Fruit fly (Drosophila melanogaster): ENCODE measurements around the gene PolQ.
A peak's percentile ranks its signal among the peaks of the same experiment; 100 is the strongest.

Gene PolQ

DNA sequence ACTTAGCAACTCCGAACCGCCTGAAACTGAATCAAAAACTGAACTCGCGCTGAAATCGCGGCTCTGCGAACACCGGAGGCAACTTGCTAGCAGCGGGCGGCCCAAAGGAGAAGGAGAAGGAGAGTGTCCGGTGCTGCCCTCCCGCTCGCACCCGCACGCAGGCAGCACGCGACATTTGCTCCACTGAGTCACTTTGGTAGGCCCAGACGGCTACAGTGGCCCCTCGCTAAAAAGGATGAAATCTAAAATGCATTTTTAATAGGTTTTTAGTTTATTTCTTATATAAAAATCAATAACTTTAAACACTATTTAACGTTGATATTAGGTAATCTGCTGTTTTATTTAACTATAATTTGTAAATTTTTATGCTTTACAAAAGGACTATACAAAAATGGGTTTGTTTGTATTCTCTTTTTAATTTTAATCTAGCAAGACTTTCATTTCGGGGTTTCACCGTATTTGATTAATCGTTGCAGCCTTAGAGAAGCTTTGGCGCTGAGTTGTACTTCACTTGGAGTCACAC is 10.4 kb upstream of the PolQ start, which contains the start of gene Men:
Gene Men (minus strand): TSS at position 51 of the 523 bp plus-strand sequence.
- TF ChIP-seq svp (GFP tag): peak; percentile 73
- peak; percentile 22 for TF ChIP-seq spab (GFP tag; optimal IDR thresholded peaks at IDR 0.05)
- TF ChIP-seq net (GFP tag; optimal IDR thresholded peaks at IDR 0.05): peak; percentile 39
- peak; percentile 56 for TF ChIP-seq CG4318 (GFP tag; optimal IDR thresholded peaks at IDR 0.05)
- no peak for TF ChIP-seq CG31627 (GFP tag; optimal IDR thresholded peaks at IDR 0.05)
- peak; percentile 74 for TF ChIP-seq Hr4 (GFP tag; optimal IDR thresholded peaks at IDR 0.05)
- peak; percentile 78 for TF ChIP-seq CG8119 (GFP tag; IDR thresholded peaks at IDR 0.05)
- no peak for TF ChIP-seq Sox15 (GFP tag; optimal IDR thresholded peaks at IDR 0.05)
- TF ChIP-seq CG32006 (GFP tag; optimal IDR thresholded peaks at IDR 0.05): peak; percentile 73
- peak; percentile 24 for TF ChIP-seq CG16779 (tag; optimal IDR thresholded peaks at IDR 0.05)
- TF ChIP-seq CG1621 (tag; optimal IDR thresholded peaks at IDR 0.05): peak; percentile 7
- peak; percentile 40 for TF ChIP-seq dsx (GFP tag; optimal IDR thresholded peaks at IDR 0.05; ENCODE audit: poor library complexity, severe bottlenecking)
- peak; percentile 41 for TF ChIP-seq CG6808 (GFP tag; optimal IDR thresholded peaks at IDR 0.05)
- peak; percentile 21 for TF ChIP-seq CG7368 (GFP tag; optimal IDR thresholded peaks at IDR 0.05)
- no peak for TF ChIP-seq CG10669 (GFP tag; optimal IDR thresholded peaks at IDR 0.05)
- TF ChIP-seq CG3919 (GFP tag; optimal IDR thresholded peaks at IDR 0.05): peak; percentile 37
- peak; percentile 49 for TF ChIP-seq Lpt (GFP tag; optimal IDR thresholded peaks at IDR 0.05)
- peak; percentile 47 for TF ChIP-seq CG11762 (GFP tag; optimal IDR thresholded peaks at IDR 0.05; ENCODE audit: insufficient read depth)
- peak; percentile 61; the same call in 1 of the 2 replicates for TF ChIP-seq CG11294 (GFP tag; IDR thresholded peaks at IDR 0.05)
- TF ChIP-seq Sox102F (GFP tag; optimal IDR thresholded peaks at IDR 0.05): peak; percentile 38
- TF ChIP-seq Eip75B (GFP tag; optimal IDR thresholded peaks at IDR 0.05): peak; percentile 27
- TF ChIP-seq lz (GFP tag; optimal IDR thresholded peaks at IDR 0.05): peak; percentile 39
- TF ChIP-seq CG3032 (tag; optimal IDR thresholded peaks at IDR 0.05): peak; percentile 71
- no peak for TF ChIP-seq fd85E (GFP tag; optimal IDR thresholded peaks at IDR 0.05)
- TF ChIP-seq CG6792 (GFP tag; optimal IDR thresholded peaks at IDR 0.05): peak; percentile 59
- TF ChIP-seq fkh (GFP tag; optimal IDR thresholded peaks at IDR 0.05): no peak
- peak; percentile 42 for TF ChIP-seq fd59A (GFP tag; optimal IDR thresholded peaks at IDR 0.05)
- peak; percentile 9 for TF ChIP-seq CG9139 (GFP tag; optimal IDR thresholded peaks at IDR 0.05)
- peak; percentile 61 for TF ChIP-seq Met (GFP tag; optimal IDR thresholded peaks at IDR 0.05)
- TF ChIP-seq CG34406 (GFP tag; optimal IDR thresholded peaks at IDR 0.05): peak; percentile 59
- TF ChIP-seq achi (GFP tag; optimal IDR thresholded peaks at IDR 0.05): peak; percentile 60
- TF ChIP-seq Eip78C (GFP tag): peak; percentile 85
- TF ChIP-seq cyc (GFP tag; optimal IDR thresholded peaks at IDR 0.05): peak; percentile 48
- peak; percentile 48 to 56 for TF ChIP-seq ss (GFP tag; optimal IDR thresholded peaks at IDR 0.05)
- peak; percentile 83 for TF ChIP-seq CG15336 (GFP tag; IDR thresholded peaks at IDR 0.05)
- no peak for TF ChIP-seq Hr38 (GFP tag; optimal IDR thresholded peaks at IDR 0.05)
- no peak for TF ChIP-seq Ets21C (GFP tag; optimal IDR thresholded peaks at IDR 0.05)
- TF ChIP-seq CG8319 (GFP tag; optimal IDR thresholded peaks at IDR 0.05): no peak
- TF ChIP-seq pdm3 (GFP tag; optimal IDR thresholded peaks at IDR 0.05): peak; percentile 52
- TF ChIP-seq Eip93F (GFP tag; optimal IDR thresholded peaks at IDR 0.05): no peak
- peak; percentile 19 for TF ChIP-seq Hr39 (GFP tag; optimal IDR thresholded peaks at IDR 0.05)
- TF ChIP-seq CG11902 (GFP tag; optimal IDR thresholded peaks at IDR 0.05): peak; percentile 24
- no peak for TF ChIP-seq CG6854 (GFP tag; optimal IDR thresholded peaks at IDR 0.05)
- TF ChIP-seq CG8632 (GFP tag; optimal IDR thresholded peaks at IDR 0.05): peak; percentile 53
- TF ChIP-seq CG6163 (GFP tag; IDR thresholded peaks at IDR 0.05): peak; percentile 60; the same call in 2 of the 3 replicates
- peak; percentile 39 for TF ChIP-seq Smox (GFP tag; optimal IDR thresholded peaks at IDR 0.05)
- TF ChIP-seq salr (GFP tag; optimal IDR thresholded peaks at IDR 0.05): peak in 1 of 2 experiments; percentile 55
- peak; percentile 59 for TF ChIP-seq topi (GFP tag; optimal IDR thresholded peaks at IDR 0.05)
- peak; percentile 32 for TF ChIP-seq CG10631 (GFP tag; optimal IDR thresholded peaks at IDR 0.05)
- TF ChIP-seq vri (GFP tag; optimal IDR thresholded peaks at IDR 0.05): peak; percentile 25
- TF ChIP-seq esn (GFP tag; optimal IDR thresholded peaks at IDR 0.05): peak; percentile 55
- TF ChIP-seq Ets96B (tag; optimal IDR thresholded peaks at IDR 0.05): peak; percentile 54

All from whole organism, prepupa.